Fruit fly (Drosophila melanogaster) whole organism, embryonic: ENCODE results near the gene CG5254.

Experiments
- Bdp1 ChIP-seq: fragments of 200-800 bp; sonication (Bioruptor generic); optimal IDR thresholded peaks from 3 replicates; lab custom pipeline; 2016; ENCODE audit warnings: missing biosample characterization, missing genetic modification characterization
- CG10209 ChIP-seq: fragments of 200-800 bp; sonication (Bioruptor generic); optimal IDR thresholded peaks from 3 replicates; lab custom pipeline; 2017; ENCODE audit warnings: missing biosample characterization, mild to moderate bottlenecking, missing genetic modification characterization, missing genetic modification reagents
- CG1024 ChIP-seq: fragments of 200-800 bp; sonication (Bioruptor generic); IDR thresholded peaks from 2 replicates; pipeline ENCODE4 v1.3.6; 2022; ENCODE audit warnings: missing biosample characterization, missing genetic modification characterization
- CG10654 ChIP-seq: fragments of 200-800 bp; sonication (Bioruptor generic); optimal IDR thresholded peaks from 2 replicates; lab custom pipeline; 2016; ENCODE audit warnings: missing biosample characterization, missing genetic modification characterization
- CG11093 ChIP-seq: fragments of 200-800 bp; sonication (Bioruptor generic); IDR thresholded peaks from 3 replicates; pipeline ENCODE4 v1.3.6; 2022; ENCODE audit warnings: missing biosample characterization, missing genetic modification characterization
- CG12071 ChIP-seq: fragments of 200-800 bp; sonication (Bioruptor generic); optimal IDR thresholded peaks from 3 replicates; lab custom pipeline; 2018; ENCODE audit warnings: missing biosample characterization, mild to moderate bottlenecking, missing genetic modification characterization
- CG12219 ChIP-seq: fragments of 200-800 bp; sonication (Bioruptor generic); optimal IDR thresholded peaks from 3 replicates; lab custom pipeline; 2018; ENCODE audit warnings: missing biosample characterization, mild to moderate bottlenecking, missing genetic modification characterization
- CG12659 ChIP-seq: fragments of 200-800 bp; sonication (Bioruptor generic); optimal IDR thresholded peaks from 3 replicates; lab custom pipeline; 2017; ENCODE audit warnings: mild to moderate bottlenecking, missing biosample characterization, missing genetic modification reagents, missing genetic modification characterization
- CG15601 ChIP-seq: fragments of 200-800 bp; sonication (Bioruptor generic); optimal IDR thresholded peaks from 3 replicates; lab custom pipeline; 2019; ENCODE audit warnings: missing biosample characterization, mild to moderate bottlenecking, missing genetic modification characterization, moderate library complexity
- CG1603 ChIP-seq: fragments of 200-800 bp; sonication (Bioruptor generic); optimal IDR thresholded peaks from 2 replicates; lab custom pipeline; 2019; ENCODE audit warnings: missing biosample characterization, mild to moderate bottlenecking, missing genetic modification characterization, moderate library complexity
- CG16779 ChIP-seq: fragments of 200-800 bp; sonication (Bioruptor generic); IDR thresholded peaks from 2 replicates; pipeline ENCODE4 v1.3.6; 2022; ENCODE audit warnings: missing biosample characterization, missing genetic modification characterization
- CG17328 ChIP-seq: fragments of 200-800 bp; sonication (Bioruptor generic); IDR thresholded peaks from 2 replicates; pipeline ENCODE4 v1.3.6; 2022; ENCODE audit warnings: missing biosample characterization, missing genetic modification characterization
- CG17359 ChIP-seq: fragments of 200-800 bp; sonication (Bioruptor generic); optimal IDR thresholded peaks from 3 replicates; lab custom pipeline; 2018; ENCODE audit warnings: missing biosample characterization, mild to moderate bottlenecking, missing genetic modification characterization, moderate library complexity
- CG17829 ChIP-seq: fragments of 200-800 bp; optimal IDR thresholded peaks from 2 replicates; lab custom pipeline; 2019; ENCODE audit warnings: missing biosample characterization, mild to moderate bottlenecking, missing genetic modification characterization, moderate library complexity
- CG1832 ChIP-seq: fragments of 200-800 bp; sonication (Bioruptor generic); optimal IDR thresholded peaks from 2 replicates; lab custom pipeline; 2017; ENCODE audit warnings: missing biosample characterization, mild to moderate bottlenecking, missing genetic modification characterization, inconsistent platforms
- CG18599 ChIP-seq: fragments of 200-800 bp; sonication (Bioruptor generic); optimal IDR thresholded peaks from 3 replicates; lab custom pipeline; 2017; ENCODE audit warnings: missing biosample characterization, missing genetic modification characterization, mild to moderate bottlenecking, moderate library complexity, missing genetic modification reagents
- CG31441 ChIP-seq: fragments of 200-800 bp; sonication (Bioruptor generic); IDR thresholded peaks from 2 replicates; pipeline ENCODE4 v1.3.6; 2022; ENCODE audit warnings: missing biosample characterization, missing genetic modification characterization
- CG3407 ChIP-seq: fragments of 200-800 bp; sonication (Bioruptor generic); optimal IDR thresholded peaks from 2 replicates; lab custom pipeline; 2018; ENCODE audit warnings: missing biosample characterization, mild to moderate bottlenecking, missing genetic modification characterization
- CG34422 ChIP-seq: fragments of 200-800 bp; sonication (Bioruptor generic); IDR thresholded peaks from 3 replicates; pipeline ENCODE4 v1.3.6; 2022; ENCODE audit warnings: missing biosample characterization, missing genetic modification characterization
- CG4820 ChIP-seq: fragments of 200-800 bp; sonication (Bioruptor generic); optimal IDR thresholded peaks from 3 replicates; lab custom pipeline; 2016; ENCODE audit warnings: missing biosample characterization, missing genetic modification characterization
- CG5245 ChIP-seq: fragments of 200-800 bp; sonication (Bioruptor generic); optimal IDR thresholded peaks from 3 replicates; lab custom pipeline; 2016; ENCODE audit warnings: missing biosample characterization, missing genetic modification characterization
- CG8089 ChIP-seq: fragments of 200-800 bp; sonication (Bioruptor generic); optimal IDR thresholded peaks from 3 replicates; lab custom pipeline; 2016; ENCODE audit warnings: missing biosample characterization, missing genetic modification characterization
- Hr3 ChIP-seq: fragments of 200-800 bp; sonication (Bioruptor generic); optimal IDR thresholded peaks from 3 replicates; lab custom pipeline; 2016; ENCODE audit warnings: missing biosample characterization, missing genetic modification characterization
- Hr51 ChIP-seq, 2 experiments: fragments of 200-800 bp; sonication (Bioruptor generic); optimal IDR thresholded peaks; 2 replicates in 1 of 2; 3 replicates in 1 of 2; lab custom pipeline; 2016 to 2018; ENCODE audit warnings: missing biosample characterization in 2 of 2, missing genetic modification characterization in 2 of 2, mild to moderate bottlenecking in 1 of 2, moderate library complexity in 1 of 2
- Lim3 ChIP-seq: fragments of 200-800 bp; sonication (Bioruptor generic); IDR thresholded peaks from 2 replicates; pipeline ENCODE4 v1.3.6; 2022; ENCODE audit warnings: missing biosample characterization, missing genetic modification characterization
- Six4 ChIP-seq: fragments of 200-800 bp; sonication (Bioruptor generic); optimal IDR thresholded peaks from 2 replicates; lab custom pipeline; 2016; ENCODE audit warnings: missing biosample characterization, missing genetic modification characterization
- Ssrp ChIP-seq: fragments of 200-800 bp; sonication (Bioruptor generic); optimal IDR thresholded peaks from 2 replicates; lab custom pipeline; 2018; ENCODE audit warnings: missing biosample characterization, mild to moderate bottlenecking, missing genetic modification characterization, moderate library complexity
- ap ChIP-seq: fragments of 200-800 bp; sonication (Bioruptor generic); IDR thresholded peaks from 2 replicates; pipeline ENCODE4 v1.3.6; 2022; ENCODE audit warnings: missing biosample characterization, missing genetic modification characterization
- az2 ChIP-seq: fragments of 200-800 bp; sonication (Bioruptor generic); optimal IDR thresholded peaks from 3 replicates; lab custom pipeline; 2016; ENCODE audit warnings: missing biosample characterization, missing genetic modification characterization
- bbx ChIP-seq: fragments of 200-800 bp; sonication (Bioruptor generic); IDR thresholded peaks from 2 replicates; pipeline ENCODE4 v1.3.6; 2022; ENCODE audit warnings: missing biosample characterization, missing genetic modification characterization; ENCODE audit not compliant: partially characterized antibody
- bsh ChIP-seq, 2 experiments: fragments of 200-800 bp; sonication (Bioruptor generic); optimal IDR thresholded peaks; 2 replicates each; lab custom pipeline; 2017 to 2018; ENCODE audit warnings: mild to moderate bottlenecking in 2 of 2, missing biosample characterization in 2 of 2, missing genetic modification characterization in 2 of 2, moderate library complexity in 1 of 2
- chn ChIP-seq: fragments of 200-800 bp; sonication (Bioruptor generic); optimal IDR thresholded peaks from 2 replicates; lab custom pipeline; 2016; ENCODE audit warnings: missing biosample characterization, missing genetic modification characterization
- disco-r ChIP-seq: fragments of 200-800 bp; sonication (Bioruptor generic); optimal IDR thresholded peaks from 2 replicates; lab custom pipeline; 2016; ENCODE audit warnings: missing biosample characterization, missing genetic modification characterization
- dysf ChIP-seq: fragments of 200-800 bp; sonication (Bioruptor generic); IDR thresholded peaks from 3 replicates; pipeline ENCODE4 v1.3.6; 2022; ENCODE audit warnings: missing biosample characterization, missing genetic modification characterization
- esg ChIP-seq: fragments of 200-800 bp; sonication (Bioruptor generic); conservative IDR thresholded peaks from 2 replicates; pipeline ENCODE4 v1.3.6; 2022; ENCODE audit warnings: missing biosample characterization, missing genetic modification characterization
- ewg ChIP-seq: fragments of 200-800 bp; sonication (Bioruptor generic); optimal IDR thresholded peaks from 3 replicates; lab custom pipeline; 2017; ENCODE audit warnings: mild to moderate bottlenecking, missing biosample characterization, missing genetic modification reagents, missing genetic modification characterization
- jumu ChIP-seq: fragments of 200-800 bp; sonication (Bioruptor generic); optimal IDR thresholded peaks from 3 replicates; lab custom pipeline; 2016; ENCODE audit warnings: missing biosample characterization, missing genetic modification characterization
- knrl ChIP-seq: fragments of 200-800 bp; sonication (Bioruptor generic); IDR thresholded peaks from 3 replicates; pipeline ENCODE4 v1.3.6; 2022; ENCODE audit warnings: missing biosample characterization, missing genetic modification characterization; ENCODE audit not compliant: partially characterized antibody
- lov ChIP-seq, 2 experiments: fragments of 200-800 bp in 1 of 2; fragments of >200 bp in 1 of 2; sonication (Bioruptor generic) in 1 of 2; IDR thresholded peaks in 1 of 2; optimal IDR thresholded peaks in 1 of 2; 2 replicates in 1 of 2; 3 replicates in 1 of 2; pipeline versions ENCODE4 v1.3.6 to Lab custom; 2017 to 2022; ENCODE audit warnings: missing biosample characterization in 1 of 2, missing genetic modification characterization in 1 of 2
- mam ChIP-seq: fragments of 200-800 bp; sonication (Bioruptor generic); optimal IDR thresholded peaks from 3 replicates; lab custom pipeline; 2016; ENCODE audit warnings: missing biosample characterization, missing genetic modification characterization
- prd ChIP-seq, 3 experiments: fragments of >200 bp in 2 of 3; fragments of 200-800 bp in 1 of 3; sonication (Bioruptor generic) in 1 of 3; optimal IDR thresholded peaks in 2 of 3; IDR thresholded peaks in 1 of 3; 2 replicates in 2 of 3; 3 replicates in 1 of 3; pipeline versions ENCODE4 v1.3.6 to Lab custom; 2017 to 2022; ENCODE audit warnings: missing biosample characterization in 1 of 3, missing genetic modification characterization in 1 of 3
- repo ChIP-seq: fragments of 200-800 bp; sonication (Bioruptor generic); optimal IDR thresholded peaks from 2 replicates; lab custom pipeline; 2016; ENCODE audit warnings: missing biosample characterization, missing genetic modification characterization
- row ChIP-seq: fragments of 200-800 bp; sonication (Bioruptor generic); IDR thresholded peaks from 3 replicates; pipeline ENCODE4 v1.3.6; 2022; ENCODE audit warnings: missing biosample characterization, missing genetic modification characterization
- so ChIP-seq: fragments of 200-800 bp; sonication (Bioruptor generic); IDR thresholded peaks from 3 replicates; pipeline ENCODE4 v1.3.6; 2022; ENCODE audit warnings: missing biosample characterization, missing genetic modification characterization
- tin ChIP-seq: fragments of 200-800 bp; sonication (Bioruptor generic); optimal IDR thresholded peaks from 3 replicates; lab custom pipeline; 2016; ENCODE audit warnings: missing biosample characterization, missing genetic modification characterization
- ttk ChIP-seq: fragments of 200-800 bp; sonication (Bioruptor generic); IDR thresholded peaks from 2 replicates; pipeline ENCODE4 v2.1.2; 2022; ENCODE audit warnings: missing biosample characterization, missing genetic modification characterization
- zf30C ChIP-seq: fragments of 200-800 bp; sonication (Bioruptor generic); optimal IDR thresholded peaks from 3 replicates; lab custom pipeline; 2018; ENCODE audit warnings: missing biosample characterization, mild to moderate bottlenecking, missing genetic modification characterization
- zfh1 ChIP-seq: fragments of 200-800 bp; sonication (Bioruptor generic); IDR thresholded peaks from 3 replicates; pipeline ENCODE4 v1.3.6; 2022; ENCODE audit warnings: missing biosample characterization, missing genetic modification characterization

Gene CG5254

DNA sequence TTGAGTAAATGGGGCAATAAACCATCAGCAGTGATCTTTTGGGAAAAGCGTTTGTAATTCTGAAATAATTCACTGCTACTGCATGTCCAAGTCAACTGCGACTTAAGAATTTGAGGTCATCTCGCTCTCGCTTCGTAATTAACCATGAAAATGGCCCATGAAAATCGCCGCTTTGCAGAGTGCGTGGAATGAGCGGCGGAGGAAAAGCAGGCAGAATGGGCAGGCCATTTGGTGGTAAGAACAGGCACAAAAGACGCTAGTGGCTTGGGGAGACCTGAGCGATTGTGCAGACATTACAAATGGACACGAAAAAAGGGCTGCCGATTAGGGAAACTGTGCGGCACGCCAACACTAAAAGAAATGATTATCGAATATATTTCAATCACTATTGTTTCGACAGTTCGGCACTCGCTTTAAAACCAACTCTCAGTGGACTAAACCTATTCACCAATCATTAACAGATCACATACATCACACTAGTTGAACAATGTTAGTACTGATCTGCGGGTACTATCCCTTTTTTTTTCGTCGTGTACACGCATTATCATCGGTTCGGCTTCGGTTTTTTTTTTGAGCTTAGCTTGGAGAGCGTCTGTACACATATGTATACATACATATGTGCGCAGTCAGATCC is 21.4 kb downstream of the CG5254 start (continued):
- no peak for TF ChIP-seq mam
- TF ChIP-seq az2 (GFP tag; lab: Kevin White, UChicago), result peak; percentile 53
- peak; percentile 76 for TF ChIP-seq CG1603 (tag; lab: Kevin White, UChicago)
- peak; percentile 19 for TF ChIP-seq CG18599 (GFP tag; lab: Kevin White, UChicago)
- peak; percentile 54 for TF ChIP-seq row
- TF ChIP-seq bbx, result no peak
- no peak for TF ChIP-seq CG1832 (GFP tag; lab: Kevin White, UChicago)
- TF ChIP-seq CG31441 (GFP tag; lab: Robert Waterston, UW), result peak; percentile 42; the same call in 1 of the 2 replicates
- peak; percentile 68 for TF ChIP-seq CG17328 (GFP tag; lab: Robert Waterston, UW)
- TF ChIP-seq bsh (GFP tag; optimal IDR thresholded peaks at IDR 0.05; lab: Kevin White, UChicago), result peak in 1 of 2 experiments; percentile 68
- no peak for TF ChIP-seq knrl
- no peak for TF ChIP-seq prd (optimal IDR thresholded peaks at IDR 0.05; lab: Kevin White, UChicago)
- TF ChIP-seq prd (GFP tag; IDR thresholded peaks at IDR 0.05; lab: Robert Waterston, UW), result peak; percentile 64; the same call in 2 of the 3 replicates
- peak; percentile 30 for TF ChIP-seq Six4 (GFP tag; lab: Kevin White, UChicago)
- 0 out of 3 replicates have a peak, but pooled peaks have one; percentile 22 for TF ChIP-seq so (GFP tag; lab: Robert Waterston, UW)
- TF ChIP-seq Hr51 (GFP tag; optimal IDR thresholded peaks at IDR 0.05; lab: Kevin White, UChicago), result peak in 1 of 2 experiments; percentile 31
- peak; percentile 51 for TF ChIP-seq chn (GFP tag; lab: Kevin White, UChicago)
- TF ChIP-seq CG34422 (GFP tag; lab: Robert Waterston, UW), result peak; percentile 14; the same call in 1 of the 3 replicates
- peak; percentile 19 for TF ChIP-seq CG12219
- peak; percentile 24 for TF ChIP-seq CG12071 (GFP tag; lab: Kevin White, UChicago)
- peak; percentile 32 for TF ChIP-seq jumu (GFP tag; lab: Kevin White, UChicago)
- TF ChIP-seq ewg (GFP tag; lab: Kevin White, UChicago), result no peak
- TF ChIP-seq esg (GFP tag; lab: Robert Waterston, UW), result peak; percentile 30; the same call in 1 of the 2 replicates
- TF ChIP-seq CG11093, result 0 out of 3 replicates have a peak, but pooled peaks have one; percentile 14
- peak; percentile 14 for TF ChIP-seq CG15601 (tag; lab: Kevin White, UChicago)
- no peak for TF ChIP-seq Bdp1 (GFP tag; lab: Kevin White, UChicago)
- TF ChIP-seq CG1024 (GFP tag; lab: Robert Waterston, UW), result no peak
- TF ChIP-seq CG3407 (GFP tag; lab: Kevin White, UChicago), result no peak
- peak; percentile 12 for TF ChIP-seq Hr3 (GFP tag; lab: Kevin White, UChicago)
- TF ChIP-seq repo (GFP tag; lab: Kevin White, UChicago), result no peak
- TF ChIP-seq CG5245 (GFP tag; lab: Kevin White, UChicago), result no peak
- peak; percentile 1 for TF ChIP-seq CG12659 (GFP tag; lab: Kevin White, UChicago)
- peak; percentile 57 for TF ChIP-seq tin
- peak; percentile 60; the same call in 1 of the 3 replicates for TF ChIP-seq zfh1 (GFP tag; lab: Robert Waterston, UW)
- TF ChIP-seq ttk (GFP tag; lab: Robert Waterston, UW), result 0 out of 2 replicates have a peak, but pooled peaks have one; percentile 23
- TF ChIP-seq CG10209 (GFP tag; lab: Kevin White, UChicago), result peak; percentile 12
- no peak for TF ChIP-seq Lim3
- peak; percentile 0 for TF ChIP-seq Ssrp (tag; lab: Kevin White, UChicago)
- TF ChIP-seq CG16779, result no peak
- peak; percentile 45 for TF ChIP-seq CG4820 (GFP tag; lab: Kevin White, UChicago)
- peak; percentile 67 for TF ChIP-seq zf30C
- TF ChIP-seq ap (GFP tag; lab: Robert Waterston, UW), result 0 out of 2 replicates have a peak, but pooled peaks have one; percentile 15
- no peak for TF ChIP-seq lov (optimal IDR thresholded peaks at IDR 0.05; lab: Kevin White, UChicago)
- 0 out of 3 replicates have a peak, but pooled peaks have one; percentile 50 for TF ChIP-seq lov (GFP tag; IDR thresholded peaks at IDR 0.05; lab: Robert Waterston, UW)
- peak; percentile 34; the same call in 1 of the 3 replicates for TF ChIP-seq dysf (GFP tag; lab: Robert Waterston, UW)
- no peak for TF ChIP-seq disco-r (GFP tag; lab: Kevin White, UChicago)
- peak; percentile 34 for TF ChIP-seq CG17359 (tag; lab: Kevin White, UChicago)
- peak; percentile 5 for TF ChIP-seq CG8089 (GFP tag; lab: Kevin White, UChicago)
- peak; percentile 14 for TF ChIP-seq CG10654
- peak; percentile 1 for TF ChIP-seq CG17829 (tag; lab: Kevin White, UChicago)
